Fruit fly (Drosophila melanogaster) whole organism, embryonic: ENCODE measurements around the gene CG43347.

Source experiments
- Asciz ChIP-seq: fragments of 200-800 bp; sonication (Bioruptor generic); optimal IDR thresholded peaks from 2 replicates; lab custom pipeline; 2017; ENCODE audit warnings: missing biosample characterization, mild to moderate bottlenecking, missing genetic modification characterization, missing genetic modification reagents
- Atf-2 ChIP-seq: fragments of 200-800 bp; sonication (Bioruptor generic); optimal IDR thresholded peaks from 2 replicates; lab custom pipeline; 2016; ENCODE audit warnings: missing biosample characterization, missing genetic modification characterization
- CG10321 ChIP-seq: fragments of 200-800 bp; sonication (Bioruptor generic); IDR thresholded peaks from 2 replicates; pipeline ENCODE4 v1.3.6; 2022; ENCODE audit warnings: missing biosample characterization, missing genetic modification characterization
- CG10979 ChIP-seq: fragments of 200-800 bp; sonication (Bioruptor generic); optimal IDR thresholded peaks from 2 replicates; lab custom pipeline; 2018; ENCODE audit warnings: missing biosample characterization, mild to moderate bottlenecking, missing genetic modification characterization, moderate library complexity
- CG1233 ChIP-seq: fragments of 200-800 bp; sonication (Bioruptor generic); optimal IDR thresholded peaks from 4 replicates; lab custom pipeline; 2018; ENCODE audit warnings: missing biosample characterization, mild to moderate bottlenecking, missing genetic modification characterization
- CG12744 ChIP-seq: fragments of 200-800 bp; sonication (Bioruptor generic); optimal IDR thresholded peaks from 2 replicates; lab custom pipeline; 2016; ENCODE audit warnings: missing biosample characterization, missing genetic modification characterization
- CG12769 ChIP-seq: fragments of 200-800 bp; sonication (Bioruptor generic); optimal IDR thresholded peaks from 2 replicates; lab custom pipeline; 2019; ENCODE audit warnings: missing biosample characterization, mild to moderate bottlenecking, missing genetic modification characterization, moderate library complexity
- CG13424 ChIP-seq: fragments of 200-800 bp; sonication (Bioruptor generic); optimal IDR thresholded peaks from 2 replicates; lab custom pipeline; 2019; ENCODE audit warnings: missing biosample characterization, mild to moderate bottlenecking, missing genetic modification characterization, moderate library complexity
- CG14710 ChIP-seq: fragments of 200-800 bp; sonication (Bioruptor generic); optimal IDR thresholded peaks from 3 replicates; lab custom pipeline; 2019; ENCODE audit warnings: missing biosample characterization, mild to moderate bottlenecking, missing genetic modification characterization, moderate library complexity
- CG15011 ChIP-seq: fragments of 200-800 bp; sonication (Bioruptor generic); optimal IDR thresholded peaks from 3 replicates; lab custom pipeline; 2018; ENCODE audit warnings: missing biosample characterization, mild to moderate bottlenecking, missing genetic modification characterization
- CG15601 ChIP-seq: fragments of 200-800 bp; sonication (Bioruptor generic); optimal IDR thresholded peaks from 3 replicates; lab custom pipeline; 2019; ENCODE audit warnings: missing biosample characterization, mild to moderate bottlenecking, missing genetic modification characterization, moderate library complexity
- CG1602 ChIP-seq: fragments of 200-800 bp; sonication (Bioruptor generic); optimal IDR thresholded peaks from 3 replicates; lab custom pipeline; 2016; ENCODE audit warnings: missing biosample characterization, missing genetic modification characterization
- CG16813 ChIP-seq: fragments of 200-800 bp; sonication (Bioruptor generic); IDR thresholded peaks from 3 replicates; pipeline ENCODE4 v1.3.6; 2022; ENCODE audit warnings: missing biosample characterization, missing genetic modification characterization; ENCODE audit not compliant: partially characterized antibody
- CG17568 ChIP-seq: fragments of 200-800 bp; sonication (Bioruptor generic); optimal IDR thresholded peaks from 2 replicates; lab custom pipeline; 2018; ENCODE audit warnings: missing biosample characterization, mild to moderate bottlenecking, missing genetic modification characterization, moderate library complexity
- CG18262 ChIP-seq: fragments of 200-800 bp; optimal IDR thresholded peaks from 3 replicates; lab custom pipeline; 2019; ENCODE audit warnings: missing biosample characterization, mild to moderate bottlenecking, missing genetic modification characterization, moderate library complexity
- CG18619 ChIP-seq: fragments of 200-800 bp; sonication (Bioruptor generic); optimal IDR thresholded peaks from 3 replicates; lab custom pipeline; 2017; ENCODE audit warnings: missing biosample characterization, mild to moderate bottlenecking, missing genetic modification characterization
- CG3281 ChIP-seq: fragments of 200-800 bp; sonication (Bioruptor generic); optimal IDR thresholded peaks from 3 replicates; lab custom pipeline; 2017; ENCODE audit warnings: missing biosample characterization, mild to moderate bottlenecking, missing genetic modification characterization
- CG3726 ChIP-seq: fragments of 200-800 bp; sonication (Bioruptor generic); IDR thresholded peaks from 3 replicates; pipeline ENCODE4, ENCODE4 v1.3.6; 2022; ENCODE audit warnings: missing biosample characterization, missing genetic modification characterization
- CG3847 ChIP-seq: fragments of 200-800 bp; sonication (Bioruptor generic); IDR thresholded peaks from 2 replicates; pipeline ENCODE4 v1.3.6; 2022; ENCODE audit warnings: missing biosample characterization, missing genetic modification characterization
- CG4328 ChIP-seq: fragments of 200-800 bp; sonication (Bioruptor generic); optimal IDR thresholded peaks from 3 replicates; lab custom pipeline; 2017; ENCODE audit warnings: missing biosample characterization, missing genetic modification reagents, missing genetic modification characterization
- CG4424 ChIP-seq: fragments of 200-800 bp; sonication (Bioruptor generic); optimal IDR thresholded peaks from 3 replicates; lab custom pipeline; 2016; ENCODE audit warnings: missing biosample characterization, missing genetic modification characterization
- CG6791 ChIP-seq: fragments of 200-800 bp; sonication (Bioruptor generic); IDR thresholded peaks from 3 replicates; pipeline ENCODE4 v1.3.6; 2022; ENCODE audit warnings: missing biosample characterization, missing genetic modification characterization; ENCODE audit not compliant: partially characterized antibody
- CG7928 ChIP-seq: fragments of 200-800 bp; sonication (Bioruptor generic); optimal IDR thresholded peaks from 2 replicates; lab custom pipeline; 2017; ENCODE audit warnings: missing biosample characterization, mild to moderate bottlenecking, missing genetic modification characterization
- CG8388 ChIP-seq: fragments of 200-800 bp; sonication (Bioruptor generic); optimal IDR thresholded peaks from 2 replicates; lab custom pipeline; 2019; ENCODE audit warnings: missing biosample characterization, mild to moderate bottlenecking, missing genetic modification characterization, moderate library complexity
- CG8478 ChIP-seq: fragments of >200 bp; optimal IDR thresholded peaks from 2 replicates; lab custom pipeline; 2018
- Ets97D ChIP-seq: fragments of 200-800 bp; sonication (Bioruptor generic); optimal IDR thresholded peaks from 3 replicates; lab custom pipeline; 2016; ENCODE audit warnings: missing biosample characterization, missing genetic modification characterization
- Fer3 ChIP-seq: fragments of 200-800 bp; sonication (Bioruptor generic); optimal IDR thresholded peaks from 2 replicates; lab custom pipeline; 2018; ENCODE audit warnings: missing biosample characterization, mild to moderate bottlenecking, missing genetic modification characterization, moderate library complexity
- H2.0 ChIP-seq: fragments of 200-800 bp; sonication (Bioruptor generic); IDR thresholded peaks from 2 replicates; pipeline ENCODE4 v1.3.6; 2022; ENCODE audit warnings: missing biosample characterization, missing genetic modification characterization
- Hr39 ChIP-seq: fragments of >200 bp; optimal IDR thresholded peaks from 2 replicates; lab custom pipeline; 2017
- Hr51 ChIP-seq, 2 experiments: fragments of 200-800 bp; sonication (Bioruptor generic); optimal IDR thresholded peaks; 2 replicates in 1 of 2; 3 replicates in 1 of 2; lab custom pipeline; 2016 to 2018; ENCODE audit warnings: missing biosample characterization in 2 of 2, missing genetic modification characterization in 2 of 2, mild to moderate bottlenecking in 1 of 2, moderate library complexity in 1 of 2
- Lpt ChIP-seq: fragments of >200 bp; optimal IDR thresholded peaks from 2 replicates; lab custom pipeline; 2018; ENCODE audit warnings: missing biosample characterization, missing genetic modification characterization
- MTF-1 ChIP-seq: fragments of 200-800 bp; sonication (Bioruptor generic); optimal IDR thresholded peaks from 2 replicates; lab custom pipeline; 2018; ENCODE audit warnings: missing biosample characterization, mild to moderate bottlenecking, missing genetic modification characterization, borderline replicate concordance
- Mad ChIP-seq: fragments of 200-800 bp; sonication (Bioruptor generic); optimal IDR thresholded peaks from 2 replicates; lab custom pipeline; 2016; ENCODE audit warnings: missing biosample characterization, missing genetic modification characterization
- Med ChIP-seq: fragments of 200-800 bp; sonication (Bioruptor generic); peaks from one replicate; lab custom pipeline; 2016; ENCODE audit warnings: missing biosample characterization, missing genetic modification characterization, mild to moderate bottlenecking, inconsistent platforms, moderate library complexity
- NFAT ChIP-seq: fragments of 200-800 bp; sonication (Bioruptor generic); IDR thresholded peaks from 2 replicates; pipeline ENCODE4 v1.3.6; 2022; ENCODE audit warnings: missing biosample characterization, missing genetic modification characterization
- PHDP ChIP-seq: fragments of 200-800 bp; sonication (Bioruptor generic); optimal IDR thresholded peaks from 3 replicates; lab custom pipeline; 2018; ENCODE audit warnings: missing biosample characterization, mild to moderate bottlenecking, missing genetic modification characterization, moderate library complexity
- Six4 ChIP-seq: fragments of 200-800 bp; sonication (Bioruptor generic); optimal IDR thresholded peaks from 2 replicates; lab custom pipeline; 2016; ENCODE audit warnings: missing biosample characterization, missing genetic modification characterization
- Taf1 ChIP-seq: fragments of 200-800 bp; sonication (Bioruptor generic); IDR thresholded peaks from 2 replicates; pipeline ENCODE4 v1.3.6; 2022; ENCODE audit warnings: missing biosample characterization, missing genetic modification characterization
- ac ChIP-seq: fragments of 200-800 bp; sonication (Bioruptor generic); optimal IDR thresholded peaks from 3 replicates; lab custom pipeline; 2017; ENCODE audit warnings: missing biosample characterization, mild to moderate bottlenecking, missing genetic modification characterization
- aop ChIP-seq: fragments of 200-800 bp; sonication (Bioruptor generic); IDR thresholded peaks from 2 replicates; pipeline ENCODE4 v1.3.6; 2022; ENCODE audit warnings: missing biosample characterization, missing genetic modification characterization
- chif ChIP-seq, 2 experiments: fragments of 200-800 bp; sonication (Bioruptor generic); optimal IDR thresholded peaks; 3 replicates each; lab custom pipeline; 2016; ENCODE audit warnings: missing biosample characterization in 2 of 2, missing genetic modification characterization in 2 of 2
- cwo ChIP-seq: fragments of 200-800 bp; sonication (Bioruptor generic); optimal IDR thresholded peaks from 3 replicates; lab custom pipeline; 2017; ENCODE audit warnings: missing biosample characterization, missing genetic modification characterization, mild to moderate bottlenecking, moderate library complexity, missing genetic modification reagents
- dmrt11E ChIP-seq: fragments of 200-800 bp; sonication (Bioruptor generic); optimal IDR thresholded peaks from 3 replicates; lab custom pipeline; 2018; ENCODE audit warnings: missing biosample characterization, mild to moderate bottlenecking, missing genetic modification characterization, moderate library complexity
- her ChIP-seq: fragments of 200-800 bp; sonication (Bioruptor generic); optimal IDR thresholded peaks from 2 replicates; lab custom pipeline; 2016; ENCODE audit warnings: missing biosample characterization, missing genetic modification characterization
- lbe ChIP-seq: fragments of 200-800 bp; sonication (Bioruptor generic); optimal IDR thresholded peaks from 2 replicates; lab custom pipeline; 2016; ENCODE audit warnings: missing biosample characterization, mild to moderate bottlenecking, missing genetic modification characterization
- nerfin-2 ChIP-seq: fragments of 200-800 bp; sonication (Bioruptor generic); IDR thresholded peaks from 2 replicates; pipeline ENCODE4 v1.3.6; 2022; ENCODE audit warnings: missing biosample characterization, missing genetic modification characterization; ENCODE audit not compliant: partially characterized antibody
- phol ChIP-seq: fragments of 200-800 bp; sonication (Bioruptor generic); optimal IDR thresholded peaks from 3 replicates; lab custom pipeline; 2018; ENCODE audit warnings: missing biosample characterization, mild to moderate bottlenecking, missing genetic modification characterization, moderate library complexity
- pros ChIP-seq: fragments of 200-800 bp; sonication (Bioruptor generic); optimal IDR thresholded peaks from 3 replicates; lab custom pipeline; 2019; ENCODE audit warnings: missing biosample characterization, mild to moderate bottlenecking, missing genetic modification characterization, moderate library complexity
- usp ChIP-seq: fragments of >200 bp; optimal IDR thresholded peaks from 2 replicates; lab custom pipeline; 2017; ENCODE audit warnings: missing biosample characterization, missing genetic modification characterization
- vnd ChIP-seq: fragments of 200-800 bp; sonication (Bioruptor generic); IDR thresholded peaks from 3 replicates; pipeline ENCODE4 v1.3.6; 2022; ENCODE audit warnings: missing biosample characterization, missing genetic modification characterization; ENCODE audit not compliant: partially characterized antibody
- wek ChIP-seq: fragments of 200-800 bp; sonication (Bioruptor generic); optimal IDR thresholded peaks from 3 replicates; lab custom pipeline; 2018; ENCODE audit warnings: missing biosample characterization, mild to moderate bottlenecking, missing genetic modification characterization, moderate library complexity

The CG43347 gene

DNA sequence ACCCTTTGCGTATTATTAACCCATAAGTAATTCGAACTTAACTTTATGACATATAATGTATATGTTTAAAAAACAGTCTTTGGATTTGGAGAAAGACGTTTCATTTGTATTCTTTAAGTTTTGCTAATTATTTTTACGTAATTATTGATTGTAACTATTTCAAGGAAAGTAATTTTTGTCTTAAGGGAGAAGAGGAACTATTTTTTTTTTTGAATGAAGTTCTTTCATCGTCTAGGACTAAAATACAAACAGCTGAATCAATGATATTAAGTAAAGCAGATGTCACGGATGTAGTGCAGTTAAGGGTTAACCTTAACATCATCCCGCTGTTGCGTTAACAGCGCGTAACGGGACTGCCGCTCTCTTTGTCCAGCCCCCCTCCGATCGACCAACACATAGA is 8.9 kb upstream of the CG43347 start (continued):
- TF ChIP-seq CG16813 = no peak
- TF ChIP-seq CG14710 (tag; lab: Kevin White, UChicago) = peak; percentile 43
- TF ChIP-seq vnd (GFP tag; lab: Robert Waterston, UW) = no peak
- no peak for TF ChIP-seq Lpt (GFP tag; lab: Kevin White, UChicago)
- TF ChIP-seq lbe (GFP tag; lab: Kevin White, UChicago) = no peak
- TF ChIP-seq Six4 (GFP tag; lab: Kevin White, UChicago) = peak; percentile 4
- peak; percentile 17; the same call in 1 of the 2 replicates for TF ChIP-seq Taf1
- TF ChIP-seq CG13424 (tag; lab: Kevin White, UChicago) = peak; percentile 55
- TF ChIP-seq Med = peak; percentile 65
- TF ChIP-seq Atf-2 = peak; percentile 16
- TF ChIP-seq CG10321 (GFP tag; lab: Robert Waterston, UW) = no peak
- peak; percentile 40 for TF ChIP-seq CG8388
- TF ChIP-seq phol (tag; lab: Kevin White, UChicago) = peak; percentile 49
- TF ChIP-seq H2.0 (GFP tag; lab: Robert Waterston, UW) = no peak
- no peak for TF ChIP-seq CG17568
- no peak for TF ChIP-seq CG12769
- no peak for TF ChIP-seq CG8478 (lab: Kevin White, UChicago)
- no peak for TF ChIP-seq CG12744 (GFP tag; lab: Kevin White, UChicago)
- TF ChIP-seq CG3726 (GFP tag; lab: Robert Waterston, UW) = no peak
- TF ChIP-seq wek = no peak
- no peak for TF ChIP-seq CG1233
- TF ChIP-seq pros (GFP tag; lab: Kevin White, UChicago) = no peak
- TF ChIP-seq CG18619 (GFP tag; lab: Kevin White, UChicago) = peak; percentile 56
- peak in 1 of 2 experiments; percentile 63 for TF ChIP-seq Hr51 (GFP tag; optimal IDR thresholded peaks at IDR 0.05; lab: Kevin White, UChicago)
- no peak for TF ChIP-seq Ets97D (GFP tag; lab: Kevin White, UChicago)
- TF ChIP-seq nerfin-2 (GFP tag; lab: Robert Waterston, UW) = no peak
- TF ChIP-seq chif (GFP tag; optimal IDR thresholded peaks at IDR 0.05; lab: Kevin White, UChicago) = peak in 1 of 2 experiments; percentile 36
- no peak for TF ChIP-seq her
- no peak for TF ChIP-seq NFAT (GFP tag; lab: Robert Waterston, UW)
- no peak for TF ChIP-seq CG4328 (GFP tag; lab: Kevin White, UChicago)
- peak; percentile 48 for TF ChIP-seq cwo (GFP tag; lab: Kevin White, UChicago)
- peak; percentile 34 for TF ChIP-seq CG4424 (GFP tag; lab: Kevin White, UChicago)
- TF ChIP-seq aop = no peak
- TF ChIP-seq CG10979 = peak; percentile 59
- peak; percentile 9 for TF ChIP-seq Asciz (GFP tag; lab: Kevin White, UChicago)
- no peak for TF ChIP-seq CG1602 (GFP tag; lab: Kevin White, UChicago)
- no peak for TF ChIP-seq CG7928 (GFP tag; lab: Kevin White, UChicago)
- TF ChIP-seq CG15011 (GFP tag; lab: Kevin White, UChicago) = peak; percentile 28
- TF ChIP-seq Fer3 (tag; lab: Kevin White, UChicago) = peak; percentile 32
- peak; percentile 62 for TF ChIP-seq CG3281 (GFP tag; lab: Kevin White, UChicago)
- TF ChIP-seq Hr39 (lab: Kevin White, UChicago) = no peak
- TF ChIP-seq PHDP (tag; lab: Kevin White, UChicago) = peak; percentile 54
- TF ChIP-seq ac (GFP tag; lab: Kevin White, UChicago) = no peak
- TF ChIP-seq Mad (GFP tag; lab: Kevin White, UChicago) = no peak
- no peak for TF ChIP-seq CG15601 (tag; lab: Kevin White, UChicago)
- no peak for TF ChIP-seq MTF-1 (GFP tag; lab: Kevin White, UChicago)
- TF ChIP-seq CG6791 (GFP tag; lab: Robert Waterston, UW) = no peak
- no peak for TF ChIP-seq usp (GFP tag; lab: Kevin White, UChicago)
- peak; percentile 74 for TF ChIP-seq CG18262 (tag; lab: Kevin White, UChicago)
- TF ChIP-seq CG3847 (GFP tag; lab: Robert Waterston, UW) = 0 out of 2 replicates have a peak, but pooled peaks have one; percentile 18
- peak; percentile 50 for TF ChIP-seq dmrt11E
